Worm (Caenorhabditis elegans): ENCODE measurements around the gene C07A9.13.
"Not testable (repeated sequence)": the region's sequence is repeated elsewhere in the genome, so short reads cannot be mapped to it uniquely, and the experiment has no call there.

ce11 chrIII:9681206-9681605, at the start of gene C07A9.13:
- not testable (repeated sequence) for TF ChIP-seq ets-7 (tag; optimal IDR thresholded peaks at IDR 0.05); ama-1 (optimal IDR thresholded peaks at IDR 0.05)
